Fruit fly (Drosophila melanogaster): ENCODE measurements around the gene Krn.
A peak's percentile ranks its signal among the peaks of the same experiment; 100 is the strongest.

Krn gene

DNA sequence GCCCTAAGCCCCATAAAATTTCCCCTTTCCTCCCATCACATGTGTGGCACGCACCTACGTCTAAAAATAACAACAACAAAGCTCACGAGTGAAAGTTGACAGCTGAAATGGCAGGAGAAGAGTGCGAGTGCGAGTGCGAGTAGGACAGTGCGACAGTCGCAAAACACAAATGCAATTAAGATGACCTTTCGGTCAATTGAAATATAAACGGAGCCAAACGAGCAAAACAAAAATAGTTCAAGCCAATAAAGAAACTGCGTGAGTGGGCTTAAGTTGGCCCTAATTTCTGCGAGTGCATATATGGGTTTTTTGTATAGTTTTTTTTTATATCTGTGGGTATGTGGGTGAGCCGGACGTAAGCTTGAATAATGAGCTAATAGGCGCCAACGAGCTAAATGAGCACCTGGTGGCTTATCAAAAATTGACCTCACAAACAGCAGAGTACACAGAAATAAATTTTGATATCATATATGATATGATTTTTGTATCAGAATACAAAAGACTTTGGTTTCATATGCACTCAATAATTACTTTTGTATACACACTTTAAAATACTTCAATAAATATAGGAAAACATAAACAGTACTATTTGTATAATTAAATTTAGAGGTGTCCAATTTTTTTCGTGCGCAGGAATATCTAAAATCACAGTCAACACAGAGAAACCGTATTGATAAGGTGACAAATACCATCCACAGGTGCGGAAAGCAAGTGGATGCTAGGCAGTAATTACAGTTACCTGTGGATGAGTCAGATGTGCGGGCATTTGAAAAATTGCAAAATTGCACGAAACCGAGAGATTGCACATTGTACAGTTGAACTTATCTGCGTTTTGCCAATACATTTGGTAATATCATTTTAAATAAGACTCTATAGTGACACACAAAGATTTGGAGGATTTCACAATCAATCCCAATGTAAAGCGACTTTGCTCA is 2.1 kb downstream of the Krn start (continued):
- TF ChIP-seq Adf1 (GFP tag; IDR thresholded peaks at IDR 0.05) = no peak
- TF ChIP-seq Poxn (GFP tag; IDR thresholded peaks at IDR 0.05) = no peak
- TF ChIP-seq kni (GFP tag; optimal IDR thresholded peaks at IDR 0.05) = no peak
- 0 out of 3 replicates have a peak, but pooled peaks have one; percentile 17 for TF ChIP-seq CG17361 (GFP tag; IDR thresholded peaks at IDR 0.05)
- TF ChIP-seq dmrt11E (tag; optimal IDR thresholded peaks at IDR 0.05) = no peak
- peak; percentile 12 for TF ChIP-seq repo (GFP tag; optimal IDR thresholded peaks at IDR 0.05)
- no peak for TF ChIP-seq jumu (GFP tag; optimal IDR thresholded peaks at IDR 0.05)
- TF ChIP-seq ci (GFP tag; IDR thresholded peaks at IDR 0.05) = peak; percentile 81; the same call in 2 of the 3 replicates
- peak; percentile 11 for TF ChIP-seq CG18262 (tag; optimal IDR thresholded peaks at IDR 0.05)
- no peak for TF ChIP-seq wek (GFP tag; optimal IDR thresholded peaks at IDR 0.05)
- TF ChIP-seq CG31441 (GFP tag; IDR thresholded peaks at IDR 0.05) = peak; percentile 42; the same call in 1 of the 2 replicates
- peak; percentile 48 for TF ChIP-seq dmrt99B (tag; optimal IDR thresholded peaks at IDR 0.05)
- peak; percentile 76 for TF ChIP-seq Ets65A (GFP tag)
- TF ChIP-seq Med (GFP tag) = peak; percentile 82
- TF ChIP-seq CG15269 (tag; optimal IDR thresholded peaks at IDR 0.05) = peak; percentile 53
- peak; percentile 20 for TF ChIP-seq CG17829 (tag; optimal IDR thresholded peaks at IDR 0.05)
- TF ChIP-seq CG7271 (tag; optimal IDR thresholded peaks at IDR 0.05) = no peak
- TF ChIP-seq CG18476 (GFP tag; optimal IDR thresholded peaks at IDR 0.05) = peak; percentile 3
- no peak for TF ChIP-seq Ravus (GFP tag; IDR thresholded peaks at IDR 0.05)
- TF ChIP-seq HHEX (GFP tag; optimal IDR thresholded peaks at IDR 0.05) = peak; percentile 6
- TF ChIP-seq ATbp (GFP tag; optimal IDR thresholded peaks at IDR 0.05) = peak; percentile 22
- TF ChIP-seq CG15479 (GFP tag; optimal IDR thresholded peaks at IDR 0.05) = peak; percentile 31
- TF ChIP-seq sug (tag; optimal IDR thresholded peaks at IDR 0.05) = peak; percentile 29
- no peak for TF ChIP-seq stwl (tag; optimal IDR thresholded peaks at IDR 0.05)
- TF ChIP-seq CG18599 (GFP tag; optimal IDR thresholded peaks at IDR 0.05) = peak; percentile 6
- TF ChIP-seq Hr78 (GFP tag; optimal IDR thresholded peaks at IDR 0.05) = peak in 1 of 2 experiments; percentile 88
- TF ChIP-seq tna (GFP tag; IDR thresholded peaks at IDR 0.05; ENCODE audit: partially characterized antibody) = no peak
- TF ChIP-seq CG7928 (GFP tag; optimal IDR thresholded peaks at IDR 0.05) = no peak
- TF ChIP-seq gfzf (GFP tag; optimal IDR thresholded peaks at IDR 0.05) = no peak
- TF ChIP-seq btn (GFP tag; optimal IDR thresholded peaks at IDR 0.05) = no peak
- no peak for TF ChIP-seq sima (GFP tag; optimal IDR thresholded peaks at IDR 0.05)
- peak; percentile 54; the same call in 1 of the 3 replicates for TF ChIP-seq ken (GFP tag; IDR thresholded peaks at IDR 0.05)
- TF ChIP-seq sob (GFP tag; IDR thresholded peaks at IDR 0.05) = peak; percentile 28; the same call in 1 of the 2 replicates
- no peak for TF ChIP-seq pros (GFP tag; optimal IDR thresholded peaks at IDR 0.05)
- no peak for TF ChIP-seq crc (GFP tag; optimal IDR thresholded peaks at IDR 0.05)
- peak; percentile 12 for TF ChIP-seq CG8388 (GFP tag; optimal IDR thresholded peaks at IDR 0.05)
- peak; percentile 5 for TF ChIP-seq Asciz (GFP tag; optimal IDR thresholded peaks at IDR 0.05)
- TF ChIP-seq CG17328 (GFP tag; IDR thresholded peaks at IDR 0.05) = peak; percentile 45; the same call in 1 of the 2 replicates
- no peak for TF ChIP-seq ftz-f1 (GFP tag; optimal IDR thresholded peaks at IDR 0.05)
- TF ChIP-seq Rfx (GFP tag; IDR thresholded peaks at IDR 0.05) = peak; percentile 25; the same call in 1 of the 2 replicates
- TF ChIP-seq D19B (GFP tag; optimal IDR thresholded peaks at IDR 0.05) = no peak
- 0 out of 2 replicates have a peak, but pooled peaks have one; percentile 21 for TF ChIP-seq Atf6 (GFP tag; IDR thresholded peaks at IDR 0.05)
- peak; percentile 32 for TF ChIP-seq CG30403 (GFP tag; optimal IDR thresholded peaks at IDR 0.05)
- TF ChIP-seq ara (GFP tag; IDR thresholded peaks at IDR 0.05) = 0 out of 2 replicates have a peak, but pooled peaks have one; percentile 16
- TF ChIP-seq CG10267 (tag; optimal IDR thresholded peaks at IDR 0.05) = peak; percentile 3
- TF ChIP-seq gcm2 (GFP tag; optimal IDR thresholded peaks at IDR 0.05) = no peak
- no peak for TF ChIP-seq CG4617 (GFP tag; optimal IDR thresholded peaks at IDR 0.05; ENCODE audit: borderline replicate concordance)

Data from whole organism, embryonic.